Fruit fly (Drosophila melanogaster) whole organism, embryonic: ENCODE measurements around the gene Ptpmeg2.

Experiments
- Abd-B ChIP-seq: fragments of 200-800 bp; sonication (Bioruptor generic); optimal IDR thresholded peaks from 2 replicates; lab custom pipeline; 2018; ENCODE audit warnings: missing biosample characterization, mild to moderate bottlenecking, missing genetic modification characterization, moderate library complexity
- Adf1 ChIP-seq: fragments of 200-800 bp; sonication (Bioruptor generic); IDR thresholded peaks from 2 replicates; pipeline ENCODE4 v1.3.6; 2022; ENCODE audit warnings: missing biosample characterization, missing genetic modification characterization
- Atf-2 ChIP-seq: fragments of 200-800 bp; sonication (Bioruptor generic); optimal IDR thresholded peaks from 2 replicates; lab custom pipeline; 2016; ENCODE audit warnings: missing biosample characterization, missing genetic modification characterization
- B-H1 ChIP-seq: fragments of 200-800 bp; sonication (Bioruptor generic); IDR thresholded peaks from 3 replicates; pipeline ENCODE4 v1.3.6; 2022; ENCODE audit warnings: missing biosample characterization, missing genetic modification characterization
- B-H2 ChIP-seq: fragments of 200-800 bp; sonication (Bioruptor generic); optimal IDR thresholded peaks from 2 replicates; lab custom pipeline; 2018; ENCODE audit warnings: missing biosample characterization, mild to moderate bottlenecking, missing genetic modification characterization
- CG12236 ChIP-seq: fragments of 200-800 bp; sonication (Bioruptor generic); optimal IDR thresholded peaks from 2 replicates; lab custom pipeline; 2016; ENCODE audit warnings: missing biosample characterization, missing genetic modification characterization
- CG12769 ChIP-seq: fragments of 200-800 bp; sonication (Bioruptor generic); optimal IDR thresholded peaks from 2 replicates; lab custom pipeline; 2019; ENCODE audit warnings: missing biosample characterization, mild to moderate bottlenecking, missing genetic modification characterization, moderate library complexity
- CG13424 ChIP-seq: fragments of 200-800 bp; sonication (Bioruptor generic); optimal IDR thresholded peaks from 2 replicates; lab custom pipeline; 2019; ENCODE audit warnings: missing biosample characterization, mild to moderate bottlenecking, missing genetic modification characterization, moderate library complexity
- CG16779 ChIP-seq: fragments of 200-800 bp; sonication (Bioruptor generic); IDR thresholded peaks from 2 replicates; pipeline ENCODE4 v1.3.6; 2022; ENCODE audit warnings: missing biosample characterization, missing genetic modification characterization
- CG17612 ChIP-seq: fragments of 200-800 bp; sonication (Bioruptor generic); IDR thresholded peaks from 2 replicates; pipeline ENCODE4 v1.3.6; 2022; ENCODE audit warnings: missing biosample characterization, missing genetic modification characterization
- CG17829 ChIP-seq: fragments of 200-800 bp; optimal IDR thresholded peaks from 2 replicates; lab custom pipeline; 2019; ENCODE audit warnings: missing biosample characterization, mild to moderate bottlenecking, missing genetic modification characterization, moderate library complexity
- CG2120 ChIP-seq: fragments of 200-800 bp; sonication (Bioruptor generic); optimal IDR thresholded peaks from 3 replicates; lab custom pipeline; 2016; ENCODE audit warnings: missing biosample characterization, missing genetic modification characterization
- CG2129 ChIP-seq: fragments of 200-800 bp; sonication (Bioruptor generic); IDR thresholded peaks from 2 replicates; pipeline ENCODE4 v1.3.6; 2022; ENCODE audit warnings: missing biosample characterization, missing genetic modification characterization; ENCODE audit not compliant: partially characterized antibody
- CG33213 ChIP-seq: fragments of 200-800 bp; sonication (Bioruptor generic); optimal IDR thresholded peaks from 3 replicates; lab custom pipeline; 2016; ENCODE audit warnings: missing biosample characterization, missing genetic modification characterization
- CG3407 ChIP-seq: fragments of 200-800 bp; sonication (Bioruptor generic); optimal IDR thresholded peaks from 2 replicates; lab custom pipeline; 2018; ENCODE audit warnings: missing biosample characterization, mild to moderate bottlenecking, missing genetic modification characterization
- CG4360 ChIP-seq: fragments of 200-800 bp; sonication (Bioruptor generic); IDR thresholded peaks from 2 replicates; pipeline ENCODE4 v1.3.6; 2022; ENCODE audit warnings: missing biosample characterization, missing genetic modification characterization
- CG4404 ChIP-seq: fragments of 200-800 bp; sonication (Bioruptor generic); IDR thresholded peaks from 2 replicates; pipeline ENCODE4 v1.3.6; 2022; ENCODE audit warnings: missing biosample characterization, missing genetic modification characterization
- CG6175 ChIP-seq: fragments of 200-800 bp; sonication (Bioruptor generic); IDR thresholded peaks from 3 replicates; pipeline ENCODE4 v1.3.6; 2022; ENCODE audit warnings: missing biosample characterization, missing genetic modification characterization
- CG6654 ChIP-seq: fragments of 200-800 bp; sonication (Bioruptor generic); optimal IDR thresholded peaks from 2 replicates; lab custom pipeline; 2017; ENCODE audit warnings: missing biosample characterization, mild to moderate bottlenecking, missing genetic modification characterization
- CG6765 ChIP-seq: fragments of 200-800 bp; sonication (Bioruptor generic); optimal IDR thresholded peaks from 3 replicates; lab custom pipeline; 2017; ENCODE audit warnings: missing biosample characterization, mild to moderate bottlenecking, missing genetic modification characterization
- CG6854 ChIP-seq: fragments of 200-800 bp; sonication (Bioruptor generic); optimal IDR thresholded peaks from 3 replicates; lab custom pipeline; 2017; ENCODE audit warnings: missing biosample characterization, mild to moderate bottlenecking, missing genetic modification characterization
- CG8388 ChIP-seq: fragments of 200-800 bp; sonication (Bioruptor generic); optimal IDR thresholded peaks from 2 replicates; lab custom pipeline; 2019; ENCODE audit warnings: missing biosample characterization, mild to moderate bottlenecking, missing genetic modification characterization, moderate library complexity
- CG9609 ChIP-seq: fragments of 200-800 bp; sonication (Bioruptor generic); optimal IDR thresholded peaks from 3 replicates; lab custom pipeline; 2016; ENCODE audit warnings: missing biosample characterization, missing genetic modification characterization
- CTCF ChIP-seq: fragments of 200-800 bp; sonication (Bioruptor generic); optimal IDR thresholded peaks from 2 replicates; lab custom pipeline; 2017; ENCODE audit warnings: missing biosample characterization, mild to moderate bottlenecking, missing genetic modification characterization, moderate library complexity
- Dad ChIP-seq: fragments of 200-800 bp; sonication (Bioruptor generic); optimal IDR thresholded peaks from 3 replicates; lab custom pipeline; 2016; ENCODE audit warnings: missing biosample characterization, missing genetic modification characterization
- Dbx ChIP-seq: fragments of 200-800 bp; sonication (Bioruptor generic); IDR thresholded peaks from 3 replicates; pipeline ENCODE4 v1.3.6; 2022; ENCODE audit warnings: missing biosample characterization, missing genetic modification characterization
- HHEX ChIP-seq: fragments of 200-800 bp; sonication (Bioruptor generic); optimal IDR thresholded peaks from 3 replicates; lab custom pipeline; 2017; ENCODE audit warnings: missing biosample characterization, mild to moderate bottlenecking, missing genetic modification characterization, missing genetic modification reagents
- HmgZ ChIP-seq: fragments of 200-800 bp; sonication (Bioruptor generic); optimal IDR thresholded peaks from 2 replicates; lab custom pipeline; 2018; ENCODE audit warnings: missing biosample characterization, mild to moderate bottlenecking, missing genetic modification characterization
- Hr39 ChIP-seq: fragments of >200 bp; optimal IDR thresholded peaks from 2 replicates; lab custom pipeline; 2017
- Mes4 ChIP-seq: fragments of 200-800 bp; sonication (Bioruptor generic); optimal IDR thresholded peaks from 2 replicates; lab custom pipeline; 2016; ENCODE audit warnings: missing biosample characterization, missing genetic modification characterization
- Mrtf ChIP-seq: fragments of 200-800 bp; sonication (Bioruptor generic); IDR thresholded peaks from 3 replicates; pipeline ENCODE4 v1.3.6; 2022; ENCODE audit warnings: missing biosample characterization, missing genetic modification characterization
- Sox100B ChIP-seq: fragments of 200-800 bp; sonication (Bioruptor generic); optimal IDR thresholded peaks from 3 replicates; lab custom pipeline; 2018; ENCODE audit warnings: missing biosample characterization, mild to moderate bottlenecking, missing genetic modification characterization
- ac ChIP-seq: fragments of 200-800 bp; sonication (Bioruptor generic); optimal IDR thresholded peaks from 3 replicates; lab custom pipeline; 2017; ENCODE audit warnings: missing biosample characterization, mild to moderate bottlenecking, missing genetic modification characterization
- bowl ChIP-seq: fragments of 200-800 bp; sonication (Bioruptor generic); IDR thresholded peaks from 2 replicates; pipeline ENCODE4 v1.3.6; 2022; ENCODE audit warnings: missing biosample characterization, missing genetic modification characterization
- chn ChIP-seq: fragments of 200-800 bp; sonication (Bioruptor generic); optimal IDR thresholded peaks from 2 replicates; lab custom pipeline; 2016; ENCODE audit warnings: missing biosample characterization, missing genetic modification characterization
- crc ChIP-seq: fragments of 200-800 bp; sonication (Bioruptor generic); optimal IDR thresholded peaks from 2 replicates; lab custom pipeline; 2016; ENCODE audit warnings: missing biosample characterization, missing genetic modification characterization
- dm ChIP-seq: fragments of 200-800 bp; sonication (Bioruptor generic); optimal IDR thresholded peaks from 3 replicates; lab custom pipeline; 2016; ENCODE audit warnings: missing biosample characterization, missing genetic modification characterization
- dmrt11E ChIP-seq: fragments of 200-800 bp; sonication (Bioruptor generic); optimal IDR thresholded peaks from 3 replicates; lab custom pipeline; 2018; ENCODE audit warnings: missing biosample characterization, mild to moderate bottlenecking, missing genetic modification characterization, moderate library complexity
- eyg ChIP-seq: fragments of 200-800 bp; sonication (Bioruptor generic); optimal IDR thresholded peaks from 3 replicates; lab custom pipeline; 2016; ENCODE audit warnings: missing biosample characterization, missing genetic modification characterization
- fd3F ChIP-seq: fragments of 200-800 bp; sonication (Bioruptor generic); optimal IDR thresholded peaks from 2 replicates; lab custom pipeline; 2018; ENCODE audit warnings: missing biosample characterization, mild to moderate bottlenecking, missing genetic modification characterization, moderate library complexity
- gfzf ChIP-seq: fragments of 200-800 bp; sonication (Bioruptor generic); optimal IDR thresholded peaks from 2 replicates; lab custom pipeline; 2016; ENCODE audit warnings: missing biosample characterization, mild to moderate bottlenecking, missing genetic modification characterization, moderate library complexity
- ind ChIP-seq: fragments of 200-800 bp; sonication (Bioruptor generic); optimal IDR thresholded peaks from 3 replicates; lab custom pipeline; 2016; ENCODE audit warnings: missing biosample characterization, missing genetic modification characterization
- inv ChIP-seq: fragments of 200-800 bp; sonication (Bioruptor generic); IDR thresholded peaks from 2 replicates; pipeline ENCODE4 v1.3.6; 2022; ENCODE audit warnings: missing biosample characterization, missing genetic modification characterization; ENCODE audit not compliant: partially characterized antibody
- klu ChIP-seq: fragments of 200-800 bp; sonication (Bioruptor generic); IDR thresholded peaks from 2 replicates; pipeline ENCODE4 v1.3.6; 2022; ENCODE audit warnings: missing biosample characterization, missing genetic modification characterization
- kni ChIP-seq: fragments of 200-800 bp; sonication (Bioruptor generic); optimal IDR thresholded peaks from 3 replicates; lab custom pipeline; 2017; ENCODE audit warnings: mild to moderate bottlenecking, missing biosample characterization, missing genetic modification reagents, missing genetic modification characterization
- knrl ChIP-seq: fragments of 200-800 bp; sonication (Bioruptor generic); IDR thresholded peaks from 3 replicates; pipeline ENCODE4 v1.3.6; 2022; ENCODE audit warnings: missing biosample characterization, missing genetic modification characterization; ENCODE audit not compliant: partially characterized antibody
- pho ChIP-seq: fragments of 200-800 bp; sonication (Bioruptor generic); optimal IDR thresholded peaks from 2 replicates; lab custom pipeline; 2016; ENCODE audit warnings: missing biosample characterization, missing genetic modification characterization
- sd ChIP-seq: fragments of 200-800 bp; sonication (Bioruptor generic); optimal IDR thresholded peaks from 3 replicates; lab custom pipeline; 2018; ENCODE audit warnings: missing biosample characterization, mild to moderate bottlenecking, missing genetic modification characterization, moderate library complexity
- vnd ChIP-seq: fragments of 200-800 bp; sonication (Bioruptor generic); IDR thresholded peaks from 3 replicates; pipeline ENCODE4 v1.3.6; 2022; ENCODE audit warnings: missing biosample characterization, missing genetic modification characterization; ENCODE audit not compliant: partially characterized antibody
- vvl ChIP-seq: fragments of 200-800 bp; sonication (Bioruptor generic); IDR thresholded peaks from 2 replicates; pipeline ENCODE4 v1.3.6; 2022; ENCODE audit warnings: missing biosample characterization, missing genetic modification characterization

Gene Ptpmeg2

dm6 chrX:9600083-9600817, 58.7 kb downstream of the Ptpmeg2 start (continued):
- TF ChIP-seq CG4404 (GFP tag; lab: Robert Waterston, UW), result peak; percentile 46; the same call in 1 of the 2 replicates
- TF ChIP-seq Dad (GFP tag; lab: Kevin White, UChicago), result peak; percentile 56
- TF ChIP-seq fd3F (GFP tag; lab: Kevin White, UChicago), result peak; percentile 57
- TF ChIP-seq Adf1 (GFP tag; lab: Robert Waterston, UW), result peak; percentile 3; the same call in 1 of the 2 replicates
- peak; percentile 58 for TF ChIP-seq Abd-B (GFP tag; lab: Kevin White, UChicago)
- no peak for TF ChIP-seq gfzf (GFP tag; lab: Kevin White, UChicago)
- peak; percentile 79 for TF ChIP-seq HmgZ (tag; lab: Kevin White, UChicago)
- peak; percentile 51 for TF ChIP-seq dm (GFP tag; lab: Kevin White, UChicago)
- TF ChIP-seq vvl, result peak; percentile 77
- TF ChIP-seq vnd (GFP tag; lab: Robert Waterston, UW), result no peak
- peak; percentile 49; the same call in 1 of the 3 replicates for TF ChIP-seq CG6175 (GFP tag; lab: Robert Waterston, UW)
- TF ChIP-seq pho (GFP tag; lab: Kevin White, UChicago), result peak; percentile 74
- peak; percentile 72; the same call in 2 of the 3 replicates for TF ChIP-seq Dbx
- no peak for TF ChIP-seq knrl (GFP tag; lab: Robert Waterston, UW)
- peak; percentile 45; the same call in 2 of the 3 replicates for TF ChIP-seq B-H1
- peak; percentile 40 for TF ChIP-seq crc
- peak; percentile 74 for TF ChIP-seq CG6854 (GFP tag; lab: Kevin White, UChicago)
- peak; percentile 74 for TF ChIP-seq HHEX (GFP tag; lab: Kevin White, UChicago)
- TF ChIP-seq chn (GFP tag; lab: Kevin White, UChicago), result peak; percentile 66
- TF ChIP-seq dmrt11E (tag; lab: Kevin White, UChicago), result peak; percentile 23
- peak; percentile 6 for TF ChIP-seq CTCF
- 0 out of 2 replicates have a peak, but pooled peaks have one; percentile 34 for TF ChIP-seq CG17612 (GFP tag; lab: Robert Waterston, UW)
- TF ChIP-seq CG12769, result peak; percentile 67
- TF ChIP-seq ind (GFP tag; lab: Kevin White, UChicago), result peak; percentile 75
- peak; percentile 62 for TF ChIP-seq sd (tag; lab: Kevin White, UChicago)
- peak; percentile 63 for TF ChIP-seq eyg (GFP tag; lab: Kevin White, UChicago)
- no peak for TF ChIP-seq inv (GFP tag; lab: Robert Waterston, UW)
- no peak for TF ChIP-seq Hr39
- TF ChIP-seq CG2120 (GFP tag; lab: Kevin White, UChicago), result peak; percentile 90
- peak; percentile 34 for TF ChIP-seq Mes4 (GFP tag; lab: Kevin White, UChicago)
- peak; percentile 14 for TF ChIP-seq kni (GFP tag; lab: Kevin White, UChicago)
- TF ChIP-seq CG3407 (GFP tag; lab: Kevin White, UChicago), result peak; percentile 55
- peak; percentile 35 for TF ChIP-seq CG12236
- peak; percentile 81 for TF ChIP-seq CG9609
- no peak for TF ChIP-seq Sox100B
- peak; percentile 82 for TF ChIP-seq CG13424 (tag; lab: Kevin White, UChicago)
- TF ChIP-seq CG6654 (GFP tag; lab: Kevin White, UChicago), result peak; percentile 43
- 0 out of 2 replicates have a peak, but pooled peaks have one; percentile 7 for TF ChIP-seq bowl (GFP tag; lab: Robert Waterston, UW)
- TF ChIP-seq CG2129, result no peak
- TF ChIP-seq CG17829, result peak; percentile 65
- peak; percentile 66 for TF ChIP-seq CG8388 (GFP tag; lab: Kevin White, UChicago)
- peak; percentile 71 for TF ChIP-seq CG6765 (GFP tag; lab: Kevin White, UChicago)
- peak; percentile 60; the same call in 1 of the 2 replicates for TF ChIP-seq klu (GFP tag; lab: Robert Waterston, UW)
- no peak for TF ChIP-seq CG16779 (GFP tag; lab: Robert Waterston, UW)
- TF ChIP-seq Atf-2 (GFP tag; lab: Kevin White, UChicago), result peak; percentile 62
- TF ChIP-seq CG4360, result no peak
- TF ChIP-seq ac (GFP tag; lab: Kevin White, UChicago), result no peak
- TF ChIP-seq CG33213 (GFP tag; lab: Kevin White, UChicago), result peak; percentile 43
- no peak for TF ChIP-seq B-H2 (GFP tag; lab: Kevin White, UChicago)
- TF ChIP-seq Mrtf (GFP tag; lab: Robert Waterston, UW), result 0 out of 3 replicates have a peak, but pooled peaks have one; percentile 51
